Worm (Caenorhabditis elegans): ENCODE data around the gene qars-1.

The qars-1 gene

DNA sequence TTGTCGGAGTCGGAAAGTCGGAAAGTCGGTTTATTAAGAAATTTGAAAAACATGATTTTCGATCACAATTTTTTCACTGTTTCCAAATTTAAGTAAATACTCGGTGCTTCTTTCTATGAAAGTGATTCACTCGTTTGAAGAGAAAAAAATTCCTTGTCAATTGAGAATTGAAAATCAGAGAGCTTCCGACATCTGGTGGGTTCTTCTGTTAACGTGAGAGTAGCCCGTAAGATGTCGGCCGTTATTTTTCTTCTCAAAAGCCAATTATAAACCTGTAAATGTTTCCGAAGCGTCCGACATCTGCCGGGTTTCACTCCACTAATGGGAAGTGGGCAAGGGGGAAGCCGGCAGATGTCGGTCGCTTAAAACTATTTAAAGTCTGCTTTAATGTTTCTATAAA lies 28.0 kb downstream of the qars-1 start:
- TF ChIP-seq tab-1 (GFP tag; IDR thresholded peaks at IDR 0.05) (no peak), T22C8.4 (GFP tag; IDR thresholded peaks at IDR 0.05) (no peak), ztf-23 (GFP tag; IDR thresholded peaks at IDR 0.05) (no peak), flt-1 (GFP tag; IDR thresholded peaks at IDR 0.05) (no peak), ztf-29 (GFP tag; IDR thresholded peaks at IDR 0.05) (no peak), ref-1 (GFP tag; conservative IDR thresholded peaks at IDR 0.05) (no peak), cog-1 (tag; optimal IDR thresholded peaks at IDR 0.05) (no peak), med-1 (GFP tag; optimal IDR thresholded peaks at IDR 0.05; ENCODE audit: insufficient read depth) (no peak)

DNA sequence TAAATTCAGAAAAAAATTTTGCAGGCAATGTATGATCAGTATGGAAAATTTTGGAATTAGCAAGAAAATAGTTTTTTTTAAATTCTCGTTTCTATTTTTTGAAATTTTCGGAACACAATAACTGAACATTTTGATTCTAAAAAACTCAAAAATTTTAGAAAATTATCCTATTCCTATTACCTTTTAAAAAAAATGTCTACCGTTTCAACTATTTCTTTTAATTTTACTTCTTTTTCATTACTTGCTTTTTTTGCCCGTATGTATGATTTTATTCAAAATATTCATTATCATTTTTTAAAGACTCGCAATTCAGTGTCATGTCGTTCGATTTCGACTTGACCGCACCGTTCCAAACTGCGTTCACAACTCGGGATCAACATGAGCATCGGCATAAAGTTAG lies 31.7 kb downstream of the qars-1 start, which contains the start of gene atln-2:
TSS of gene atln-2 (plus strand) at position 301 of the 400 bp plus-strand sequence.
- TF ChIP-seq ztf-29 (GFP tag; IDR thresholded peaks at IDR 0.05) (no peak), klf-2 (GFP tag; conservative IDR thresholded peaks at IDR 0.05) (no peak), T22C8.4 (GFP tag; IDR thresholded peaks at IDR 0.05) (no peak), ref-1 (GFP tag; conservative IDR thresholded peaks at IDR 0.05) (no peak), flt-1 (GFP tag; IDR thresholded peaks at IDR 0.05) (no peak), tab-1 (GFP tag; IDR thresholded peaks at IDR 0.05) (no peak), med-1 (GFP tag; optimal IDR thresholded peaks at IDR 0.05; ENCODE audit: insufficient read depth) (no peak), cog-1 (tag; optimal IDR thresholded peaks at IDR 0.05) (no peak), ztf-23 (GFP tag; IDR thresholded peaks at IDR 0.05) (no peak)

DNA sequence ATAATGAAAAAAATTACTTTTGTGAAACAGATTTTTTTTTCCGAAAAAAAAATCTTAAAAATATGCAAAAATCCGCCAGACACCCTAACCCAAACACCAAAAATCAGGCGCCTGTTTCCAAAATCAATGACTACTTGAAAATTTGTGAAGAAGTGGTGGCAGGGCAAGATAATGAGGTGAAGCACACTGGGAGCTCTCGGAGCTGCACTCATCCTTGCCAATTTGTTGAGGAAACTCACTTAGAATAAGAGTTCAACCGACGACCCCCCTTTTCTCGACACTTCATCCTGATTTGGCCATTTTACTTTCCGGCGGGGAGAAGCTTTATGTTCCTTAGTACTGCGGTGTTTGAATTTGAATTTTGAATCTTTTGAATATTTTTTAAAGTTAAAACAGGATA lies 34.8 kb downstream of the qars-1 start:
- TF ChIP-seq ref-1 (GFP tag; conservative IDR thresholded peaks at IDR 0.05), result no peak
- no peak for TF ChIP-seq T22C8.4 (GFP tag; IDR thresholded peaks at IDR 0.05)
- no peak for TF ChIP-seq tab-1 (GFP tag; IDR thresholded peaks at IDR 0.05)
- no peak for TF ChIP-seq flt-1 (GFP tag; IDR thresholded peaks at IDR 0.05)
- no peak for TF ChIP-seq cog-1 (tag; optimal IDR thresholded peaks at IDR 0.05)
- no peak for TF ChIP-seq klf-2 (GFP tag; conservative IDR thresholded peaks at IDR 0.05)
- no peak for TF ChIP-seq med-1 (GFP tag; optimal IDR thresholded peaks at IDR 0.05; ENCODE audit: insufficient read depth)
- no peak for TF ChIP-seq ztf-23 (GFP tag; IDR thresholded peaks at IDR 0.05)
- no peak for TF ChIP-seq ztf-29 (GFP tag; IDR thresholded peaks at IDR 0.05)

DNA sequence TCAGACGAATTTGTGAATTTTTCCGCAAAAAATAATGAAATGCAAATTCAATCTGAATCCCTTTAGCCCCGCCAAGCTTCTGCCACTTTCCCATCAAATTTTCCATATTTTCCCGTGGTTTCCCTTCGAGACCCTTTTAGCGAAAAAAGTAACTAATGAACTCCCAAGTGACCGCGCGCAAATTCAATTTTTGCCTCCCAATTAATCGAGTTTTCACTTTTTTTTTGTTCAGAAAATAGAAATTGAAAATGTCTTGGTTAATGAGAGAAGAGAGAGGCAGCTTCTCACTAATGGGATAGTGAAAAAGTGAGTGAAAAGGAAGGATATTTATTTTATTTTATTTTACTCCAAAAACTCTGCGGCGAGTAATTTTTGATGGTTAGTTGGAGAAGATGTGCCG lies 52.9 kb downstream of the qars-1 start:
- TF ChIP-seq ref-1 (GFP tag; conservative IDR thresholded peaks at IDR 0.05) (no peak), tab-1 (GFP tag; IDR thresholded peaks at IDR 0.05) (no peak), cog-1 (tag; optimal IDR thresholded peaks at IDR 0.05) (no peak), ztf-29 (GFP tag; IDR thresholded peaks at IDR 0.05) (no peak), klf-2 (GFP tag; conservative IDR thresholded peaks at IDR 0.05) (no peak), med-1 (GFP tag; optimal IDR thresholded peaks at IDR 0.05; ENCODE audit: insufficient read depth) (no peak), T22C8.4 (GFP tag; IDR thresholded peaks at IDR 0.05) (no peak), flt-1 (GFP tag; IDR thresholded peaks at IDR 0.05) (no peak)

DNA sequence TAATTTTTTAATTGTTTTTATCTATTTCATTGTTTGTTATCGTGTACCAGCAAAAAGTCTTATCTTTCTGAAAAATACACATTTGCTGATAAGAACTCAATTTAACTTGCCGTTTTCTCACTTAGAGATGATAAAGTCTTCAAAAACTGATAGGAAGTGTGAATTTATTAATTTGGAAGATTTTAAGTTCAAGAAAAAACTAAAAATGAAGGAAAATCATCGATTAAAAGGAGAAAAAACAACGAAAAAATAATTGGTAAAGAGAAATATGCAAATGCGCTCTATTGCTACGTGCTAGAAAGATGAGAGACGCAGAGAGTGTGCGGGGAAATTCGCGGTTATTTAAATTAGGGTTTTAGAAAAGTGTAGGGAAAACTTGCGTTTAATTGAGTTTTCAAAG lies 53.6 kb downstream of the qars-1 start:
- no peak for TF ChIP-seq cog-1 (tag; optimal IDR thresholded peaks at IDR 0.05)

DNA sequence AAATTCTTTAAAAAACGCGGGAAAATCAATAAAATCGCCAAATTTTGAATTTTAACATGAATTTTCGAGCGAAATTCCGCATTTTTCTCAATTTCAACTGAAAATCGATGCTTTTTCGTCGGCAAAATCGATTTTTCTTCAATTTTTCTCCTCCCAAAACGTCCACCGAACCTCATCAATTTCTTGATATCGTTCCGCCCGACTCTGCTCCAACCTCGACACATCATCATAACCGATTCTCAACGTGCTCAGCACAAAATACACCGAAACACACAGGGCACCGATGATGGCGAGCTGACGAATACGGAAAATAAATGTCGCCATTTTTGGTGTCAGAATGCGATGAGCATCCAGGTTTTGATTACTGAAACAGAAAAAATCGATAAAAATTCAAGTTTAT lies 54.4 kb downstream of the qars-1 start, which contains the start of gene Y41E3.1:
TSS of gene Y41E3.1 (minus strand) at position 324 of the 400 bp plus-strand sequence.
- TF ChIP-seq cog-1 (tag; optimal IDR thresholded peaks at IDR 0.05) (no peak), flt-1 (GFP tag; IDR thresholded peaks at IDR 0.05) (no peak)
